Fruit fly (Drosophila melanogaster): ENCODE measurements around the gene CG43149.

CG43149 gene

DNA sequence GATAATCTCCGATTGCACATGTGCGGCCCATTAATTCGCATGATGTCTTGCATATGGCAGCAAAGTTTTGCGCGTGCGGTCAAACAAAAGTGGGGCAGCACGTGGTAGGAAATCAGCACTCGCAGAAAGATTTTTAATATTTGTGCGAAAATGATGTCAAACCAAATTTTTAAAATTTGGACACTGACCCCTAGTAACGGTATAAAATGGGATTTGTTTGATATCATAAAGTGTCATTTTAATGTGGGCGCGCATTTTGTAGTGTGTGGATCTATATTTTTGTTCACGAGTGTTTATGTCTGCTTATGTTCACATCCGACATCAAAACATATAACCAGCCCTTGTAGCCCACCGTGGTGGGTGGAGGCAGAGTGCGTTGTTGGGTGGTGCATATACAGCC is 39.5 kb upstream of the CG43149 start (continued):
- TF ChIP-seq ap (GFP tag; IDR thresholded peaks at IDR 0.05): 0 out of 2 replicates have a peak, but pooled peaks have one; percentile 8
- peak; percentile 44 for TF ChIP-seq CG17359 (tag; optimal IDR thresholded peaks at IDR 0.05)
- peak; percentile 19; the same call in 1 of the 2 replicates for TF ChIP-seq CG31224 (GFP tag; IDR thresholded peaks at IDR 0.05)
- TF ChIP-seq Gug (GFP tag; IDR thresholded peaks at IDR 0.05): peak; percentile 50; the same call in 2 of the 4 replicates
- TF ChIP-seq CG4617 (GFP tag; optimal IDR thresholded peaks at IDR 0.05; ENCODE audit: borderline replicate concordance): no peak
- TF ChIP-seq CG13624 (GFP tag; optimal IDR thresholded peaks at IDR 0.05): peak; percentile 4

DNA sequence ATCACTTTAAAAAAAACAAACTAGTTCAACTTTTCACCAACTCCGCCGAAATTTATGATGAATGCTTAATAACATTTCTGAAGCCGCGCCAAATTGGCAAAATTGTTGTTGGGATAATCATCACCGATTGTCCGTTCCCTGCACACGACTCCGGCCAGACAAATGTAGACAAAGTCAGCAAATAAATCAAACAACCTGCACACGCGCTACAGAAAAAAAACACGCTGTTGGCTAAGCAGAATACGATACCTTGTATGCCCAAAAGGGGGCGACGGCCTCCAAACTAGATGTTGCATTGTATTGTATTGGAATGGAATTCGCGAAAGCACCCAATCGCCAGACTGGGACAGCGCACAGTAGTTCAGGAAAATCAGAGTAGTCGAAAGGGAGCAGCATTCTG is 39.0 kb upstream of the CG43149 start:
- TF ChIP-seq CG13894 (tag; optimal IDR thresholded peaks at IDR 0.05) (no peak), ranshi (GFP tag; IDR thresholded peaks at IDR 0.05) (no peak), Scr (GFP tag; IDR thresholded peaks at IDR 0.05; ENCODE audit: partially characterized antibody) (no peak), CG10979 (tag; optimal IDR thresholded peaks at IDR 0.05) (no peak)

DNA sequence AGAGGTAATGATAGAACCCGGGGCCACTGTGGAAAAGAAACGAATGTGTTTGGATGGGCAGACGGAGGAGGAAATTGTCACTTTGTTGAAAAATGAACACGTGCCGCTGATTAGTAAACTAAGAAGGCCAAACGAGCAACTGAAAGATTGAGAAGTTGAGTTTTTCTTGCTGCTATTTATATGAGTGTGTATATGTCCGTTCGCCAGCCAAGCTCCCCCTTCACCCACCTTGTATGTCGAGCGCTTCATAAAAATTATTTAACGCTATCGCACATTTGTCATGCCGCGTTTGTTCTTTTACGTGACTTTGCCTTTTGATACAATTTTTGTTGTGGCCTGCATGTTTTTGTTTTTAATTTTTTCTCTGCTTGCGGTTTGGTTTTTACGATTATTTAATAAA is 37.4 kb upstream of the CG43149 start:
- TF ChIP-seq CG14014 (GFP tag; IDR thresholded peaks at IDR 0.05): no peak
- peak; percentile 49 for TF ChIP-seq CG34376 (GFP tag; optimal IDR thresholded peaks at IDR 0.05)
- no peak for TF ChIP-seq Lhr (GFP tag; optimal IDR thresholded peaks at IDR 0.05)
- peak; percentile 84 for TF ChIP-seq Med (GFP tag)
- peak; percentile 78 for TF ChIP-seq mirr (GFP tag; optimal IDR thresholded peaks at IDR 0.05)
- TF ChIP-seq ftz-f1 (GFP tag; optimal IDR thresholded peaks at IDR 0.05): peak; percentile 62
- no peak for TF ChIP-seq grau (tag; optimal IDR thresholded peaks at IDR 0.05)
- no peak for TF ChIP-seq Fer3 (tag; optimal IDR thresholded peaks at IDR 0.05)
- TF ChIP-seq CG15479 (GFP tag; optimal IDR thresholded peaks at IDR 0.05): no peak
- TF ChIP-seq cato (GFP tag; optimal IDR thresholded peaks at IDR 0.05; ENCODE audit: borderline replicate concordance): no peak
- TF ChIP-seq Deaf1 (tag; optimal IDR thresholded peaks at IDR 0.05): peak; percentile 45
- TF ChIP-seq nau (GFP tag; optimal IDR thresholded peaks at IDR 0.05): peak; percentile 7
- TF ChIP-seq CHES-1-like (GFP tag; optimal IDR thresholded peaks at IDR 0.05): no peak
- TF ChIP-seq CG10543 (GFP tag; optimal IDR thresholded peaks at IDR 0.05): peak; percentile 61
- TF ChIP-seq NfI (GFP tag; optimal IDR thresholded peaks at IDR 0.05): no peak
- TF ChIP-seq B-H1 (GFP tag; IDR thresholded peaks at IDR 0.05): no peak
- peak; percentile 57 for TF ChIP-seq pros (GFP tag; optimal IDR thresholded peaks at IDR 0.05)
- TF ChIP-seq row (GFP tag; IDR thresholded peaks at IDR 0.05): 0 out of 3 replicates have a peak, but pooled peaks have one; percentile 6
- TF ChIP-seq CG10147 (GFP tag; optimal IDR thresholded peaks at IDR 0.05): no peak
- peak; percentile 85 for TF ChIP-seq crol (GFP tag; IDR thresholded peaks at IDR 0.05)
- peak; percentile 98 for TF ChIP-seq cwo (GFP tag; optimal IDR thresholded peaks at IDR 0.05)
- TF ChIP-seq ci (GFP tag; IDR thresholded peaks at IDR 0.05): no peak
- TF ChIP-seq HmgZ (tag; optimal IDR thresholded peaks at IDR 0.05): peak; percentile 46
- TF ChIP-seq pnt (GFP tag; optimal IDR thresholded peaks at IDR 0.05): no peak
- no peak for TF ChIP-seq Abd-B (GFP tag; optimal IDR thresholded peaks at IDR 0.05)
- TF ChIP-seq CG8281 (tag; optimal IDR thresholded peaks at IDR 0.05): peak; percentile 72
- TF ChIP-seq CG34224 (GFP tag; IDR thresholded peaks at IDR 0.05; ENCODE audit: partially characterized antibody): 0 out of 3 replicates have a peak, but pooled peaks have one; percentile 32
- peak; percentile 16 for TF ChIP-seq B-H2 (GFP tag; optimal IDR thresholded peaks at IDR 0.05)
- TF ChIP-seq knrl (GFP tag; IDR thresholded peaks at IDR 0.05; ENCODE audit: partially characterized antibody): no peak
- TF ChIP-seq ssp (GFP tag; IDR thresholded peaks at IDR 0.05): no peak
- no peak for TF ChIP-seq CG7963 (GFP tag; IDR thresholded peaks at IDR 0.05; ENCODE audit: partially characterized antibody)
- no peak for TF ChIP-seq CG5953 (GFP tag; IDR thresholded peaks at IDR 0.05)
- TF ChIP-seq CG13287 (GFP tag; IDR thresholded peaks at IDR 0.05; ENCODE audit: partially characterized antibody): peak; percentile 15; the same call in 1 of the 2 replicates
- TF ChIP-seq Dek (tag; optimal IDR thresholded peaks at IDR 0.05): no peak
- peak; percentile 27 for TF ChIP-seq CG13894 (tag; optimal IDR thresholded peaks at IDR 0.05)
- TF ChIP-seq Poxn (GFP tag; IDR thresholded peaks at IDR 0.05): no peak
- TF ChIP-seq Sry-β (GFP tag; optimal IDR thresholded peaks at IDR 0.05): no peak
